Fruit fly (Drosophila melanogaster) whole organism, embryonic: ENCODE data around the gene Ccn.

ENCODE experiments used
- Asciz ChIP-seq: fragments of 200-800 bp; sonication (Bioruptor generic); optimal IDR thresholded peaks from 2 replicates; lab custom pipeline; 2017; ENCODE audit warnings: missing biosample characterization, mild to moderate bottlenecking, missing genetic modification characterization, missing genetic modification reagents
- CG10274 ChIP-seq: fragments of 200-800 bp; sonication (Bioruptor generic); optimal IDR thresholded peaks from 3 replicates; lab custom pipeline; 2017; ENCODE audit warnings: missing biosample characterization, mild to moderate bottlenecking, missing genetic modification characterization
- CG10366 ChIP-seq: fragments of 200-800 bp; sonication (Bioruptor generic); IDR thresholded peaks from 2 replicates; pipeline ENCODE4 v1.3.6; 2022; ENCODE audit warnings: missing biosample characterization, missing genetic modification characterization
- CG10959 ChIP-seq: fragments of 200-800 bp; sonication (Bioruptor generic); IDR thresholded peaks from 2 replicates; pipeline ENCODE4 v1.3.6; 2022; ENCODE audit warnings: missing biosample characterization, missing genetic modification characterization
- CG11398 ChIP-seq: fragments of 200-800 bp; sonication (Bioruptor generic); optimal IDR thresholded peaks from 2 replicates; lab custom pipeline; 2016; ENCODE audit warnings: missing biosample characterization, missing genetic modification characterization
- CG11504 ChIP-seq: fragments of 200-800 bp; sonication (Bioruptor generic); optimal IDR thresholded peaks from 3 replicates; lab custom pipeline; 2019; ENCODE audit warnings: missing biosample characterization, mild to moderate bottlenecking, missing genetic modification characterization, moderate library complexity
- CG1233 ChIP-seq: fragments of 200-800 bp; sonication (Bioruptor generic); optimal IDR thresholded peaks from 4 replicates; lab custom pipeline; 2018; ENCODE audit warnings: missing biosample characterization, mild to moderate bottlenecking, missing genetic modification characterization
- CG13296 ChIP-seq: fragments of 200-800 bp; sonication (Bioruptor generic); optimal IDR thresholded peaks from 3 replicates; lab custom pipeline; 2018; ENCODE audit warnings: missing biosample characterization, mild to moderate bottlenecking, missing genetic modification characterization
- CG14965 ChIP-seq: fragments of 200-800 bp; sonication (Bioruptor generic); optimal IDR thresholded peaks from 2 replicates; lab custom pipeline; 2016; ENCODE audit warnings: missing biosample characterization, missing genetic modification characterization, borderline replicate concordance
- CG15514 ChIP-seq: fragments of 200-800 bp; sonication (Bioruptor generic); optimal IDR thresholded peaks from 3 replicates; lab custom pipeline; 2017; ENCODE audit warnings: missing biosample characterization, missing genetic modification characterization, mild to moderate bottlenecking, moderate library complexity, missing genetic modification reagents
- CG16779 ChIP-seq: fragments of 200-800 bp; sonication (Bioruptor generic); IDR thresholded peaks from 2 replicates; pipeline ENCODE4 v1.3.6; 2022; ENCODE audit warnings: missing biosample characterization, missing genetic modification characterization
- CG3065 ChIP-seq: fragments of 200-800 bp; sonication (Bioruptor generic); optimal IDR thresholded peaks from 2 replicates; lab custom pipeline; 2016; ENCODE audit warnings: missing biosample characterization, missing genetic modification characterization
- CG3995 ChIP-seq: fragments of 200-800 bp; sonication (Bioruptor generic); optimal IDR thresholded peaks from 3 replicates; lab custom pipeline; 2016; ENCODE audit warnings: missing biosample characterization, missing genetic modification characterization
- CG7745 ChIP-seq: fragments of 200-800 bp; sonication (Bioruptor generic); optimal IDR thresholded peaks from 2 replicates; lab custom pipeline; 2018; ENCODE audit warnings: missing biosample characterization, mild to moderate bottlenecking, missing genetic modification characterization, moderate library complexity
- CG7963 ChIP-seq: fragments of 200-800 bp; sonication (Bioruptor generic); IDR thresholded peaks from 3 replicates; pipeline ENCODE4 v1.3.6; 2022; ENCODE audit warnings: missing biosample characterization, missing genetic modification characterization; ENCODE audit not compliant: partially characterized antibody
- CG8089 ChIP-seq: fragments of 200-800 bp; sonication (Bioruptor generic); optimal IDR thresholded peaks from 3 replicates; lab custom pipeline; 2016; ENCODE audit warnings: missing biosample characterization, missing genetic modification characterization
- CG9215 ChIP-seq: fragments of 200-800 bp; sonication (Bioruptor generic); IDR thresholded peaks from 2 replicates; pipeline ENCODE4 v1.3.6; 2022; ENCODE audit warnings: missing biosample characterization, missing genetic modification characterization
- CG9932 ChIP-seq: fragments of 200-800 bp; sonication (Bioruptor generic); IDR thresholded peaks from 2 replicates; pipeline ENCODE4 v1.3.6; 2022; ENCODE audit warnings: missing biosample characterization, missing genetic modification characterization
- CHES-1-like ChIP-seq: fragments of 200-800 bp; sonication (Bioruptor generic); optimal IDR thresholded peaks from 2 replicates; lab custom pipeline; 2016; ENCODE audit warnings: missing biosample characterization, missing genetic modification characterization
- Doc3 ChIP-seq: fragments of 200-800 bp; sonication (Bioruptor generic); IDR thresholded peaks from 3 replicates; pipeline ENCODE4 v1.3.6; 2022; ENCODE audit warnings: missing biosample characterization, missing genetic modification characterization; ENCODE audit not compliant: partially characterized antibody
- Med ChIP-seq: fragments of 200-800 bp; sonication (Bioruptor generic); peaks from one replicate; lab custom pipeline; 2016; ENCODE audit warnings: missing biosample characterization, missing genetic modification characterization, mild to moderate bottlenecking, inconsistent platforms, moderate library complexity
- Myb ChIP-seq: fragments of 200-800 bp; sonication (Bioruptor generic); optimal IDR thresholded peaks from 2 replicates; lab custom pipeline; 2016; ENCODE audit warnings: missing biosample characterization, missing genetic modification characterization
- Trl ChIP-seq, 3 experiments: fragments of >200 bp in 2 of 3; fragments of 200-800 bp in 1 of 3; sonication (Bioruptor generic) in 1 of 3; optimal IDR thresholded peaks; 2 replicates in 1 of 3; 3 replicates in 2 of 3; lab custom pipeline; 2016 to 2017; ENCODE audit warnings: missing biosample characterization in 1 of 3, missing genetic modification characterization in 1 of 3
- az2 ChIP-seq: fragments of 200-800 bp; sonication (Bioruptor generic); optimal IDR thresholded peaks from 3 replicates; lab custom pipeline; 2016; ENCODE audit warnings: missing biosample characterization, missing genetic modification characterization
- bab2 ChIP-seq: fragments of 200-800 bp; sonication (Bioruptor generic); optimal IDR thresholded peaks from 2 replicates; lab custom pipeline; 2016; ENCODE audit warnings: missing biosample characterization, missing genetic modification characterization
- bcd ChIP-seq: fragments of 200-800 bp; sonication (Bioruptor generic); optimal IDR thresholded peaks from 2 replicates; lab custom pipeline; 2017; ENCODE audit warnings: missing biosample characterization, mild to moderate bottlenecking, missing genetic modification characterization
- cad ChIP-seq: fragments of >200 bp; optimal IDR thresholded peaks from 2 replicates; lab custom pipeline; 2017; ENCODE audit warnings: missing biosample characterization, missing genetic modification characterization
- cg ChIP-seq: fragments of 200-800 bp; sonication (Bioruptor generic); optimal IDR thresholded peaks from 3 replicates; lab custom pipeline; 2019; ENCODE audit warnings: missing biosample characterization, mild to moderate bottlenecking, missing genetic modification characterization, moderate library complexity
- chif ChIP-seq, 2 experiments: fragments of 200-800 bp; sonication (Bioruptor generic); optimal IDR thresholded peaks; 3 replicates each; lab custom pipeline; 2016; ENCODE audit warnings: missing biosample characterization in 2 of 2, missing genetic modification characterization in 2 of 2
- cwo ChIP-seq: fragments of 200-800 bp; sonication (Bioruptor generic); optimal IDR thresholded peaks from 3 replicates; lab custom pipeline; 2017; ENCODE audit warnings: missing biosample characterization, missing genetic modification characterization, mild to moderate bottlenecking, moderate library complexity, missing genetic modification reagents
- disco-r ChIP-seq: fragments of 200-800 bp; sonication (Bioruptor generic); optimal IDR thresholded peaks from 2 replicates; lab custom pipeline; 2016; ENCODE audit warnings: missing biosample characterization, missing genetic modification characterization
- dmrt99B ChIP-seq: fragments of 200-800 bp; sonication (Bioruptor generic); optimal IDR thresholded peaks from 2 replicates; lab custom pipeline; 2018; ENCODE audit warnings: missing biosample characterization, mild to moderate bottlenecking, missing genetic modification characterization, moderate library complexity
- ems ChIP-seq: fragments of 200-800 bp; sonication (Bioruptor generic); optimal IDR thresholded peaks from 3 replicates; lab custom pipeline; 2016; ENCODE audit warnings: missing biosample characterization, missing genetic modification characterization
- grn ChIP-seq: fragments of 200-800 bp; sonication (Bioruptor generic); optimal IDR thresholded peaks from 3 replicates; lab custom pipeline; 2017; ENCODE audit warnings: missing biosample characterization, missing genetic modification characterization
- hb ChIP-seq: fragments of 200-800 bp; sonication (Bioruptor generic); IDR thresholded peaks from 3 replicates; pipeline ENCODE4 v1.3.6; 2022; ENCODE audit warnings: missing biosample characterization, missing genetic modification characterization; ENCODE audit not compliant: partially characterized antibody
- hbn ChIP-seq: fragments of 200-800 bp; sonication (Bioruptor generic); IDR thresholded peaks from 2 replicates; pipeline ENCODE4 v1.3.6; 2022; ENCODE audit warnings: missing biosample characterization, missing genetic modification characterization; ENCODE audit not compliant: partially characterized antibody
- hkb ChIP-seq, 2 experiments: fragments of 200-800 bp in 1 of 2; fragments of >200 bp in 1 of 2; sonication (Bioruptor generic) in 1 of 2; IDR thresholded peaks in 1 of 2; optimal IDR thresholded peaks in 1 of 2; 2 replicates each; pipeline versions ENCODE4 v1.3.6 to Lab custom; 2017 to 2022; ENCODE audit warnings: missing biosample characterization in 1 of 2, missing genetic modification characterization in 1 of 2
- knrl ChIP-seq: fragments of 200-800 bp; sonication (Bioruptor generic); IDR thresholded peaks from 3 replicates; pipeline ENCODE4 v1.3.6; 2022; ENCODE audit warnings: missing biosample characterization, missing genetic modification characterization; ENCODE audit not compliant: partially characterized antibody
- oc ChIP-seq: fragments of 200-800 bp; sonication (Bioruptor generic); optimal IDR thresholded peaks from 2 replicates; lab custom pipeline; 2018; ENCODE audit warnings: missing biosample characterization, mild to moderate bottlenecking, missing genetic modification characterization, moderate library complexity
- org-1 ChIP-seq: fragments of 200-800 bp; sonication (Bioruptor generic); optimal IDR thresholded peaks from 2 replicates; lab custom pipeline; 2017; ENCODE audit warnings: missing biosample characterization, missing genetic modification characterization
- pzg ChIP-seq: fragments of 200-800 bp; sonication (Bioruptor generic); optimal IDR thresholded peaks from 3 replicates; lab custom pipeline; 2018; ENCODE audit warnings: missing biosample characterization, mild to moderate bottlenecking, missing genetic modification characterization, moderate library complexity
- tio ChIP-seq: fragments of 200-800 bp; sonication (Bioruptor generic); optimal IDR thresholded peaks from 2 replicates; lab custom pipeline; 2017; ENCODE audit warnings: missing biosample characterization, missing genetic modification characterization, inconsistent platforms
- tna ChIP-seq: fragments of 200-800 bp; sonication (Bioruptor generic); IDR thresholded peaks from 2 replicates; pipeline ENCODE4 v1.3.6; 2022; ENCODE audit warnings: missing biosample characterization, missing genetic modification characterization; ENCODE audit not compliant: partially characterized antibody
- unpg ChIP-seq: fragments of 200-800 bp; sonication (Bioruptor generic); optimal IDR thresholded peaks from 3 replicates; lab custom pipeline; 2018; ENCODE audit warnings: missing biosample characterization, mild to moderate bottlenecking, missing genetic modification characterization, moderate library complexity
- vnd ChIP-seq: fragments of 200-800 bp; sonication (Bioruptor generic); IDR thresholded peaks from 3 replicates; pipeline ENCODE4 v1.3.6; 2022; ENCODE audit warnings: missing biosample characterization, missing genetic modification characterization; ENCODE audit not compliant: partially characterized antibody
- yki ChIP-seq: fragments of >200 bp; optimal IDR thresholded peaks from 3 replicates; lab custom pipeline; 2018
- z ChIP-seq: fragments of 200-800 bp; sonication (Bioruptor generic); IDR thresholded peaks from 3 replicates; pipeline ENCODE4 v1.3.6; 2022; ENCODE audit warnings: missing biosample characterization, missing genetic modification characterization

Ccn gene

DNA sequence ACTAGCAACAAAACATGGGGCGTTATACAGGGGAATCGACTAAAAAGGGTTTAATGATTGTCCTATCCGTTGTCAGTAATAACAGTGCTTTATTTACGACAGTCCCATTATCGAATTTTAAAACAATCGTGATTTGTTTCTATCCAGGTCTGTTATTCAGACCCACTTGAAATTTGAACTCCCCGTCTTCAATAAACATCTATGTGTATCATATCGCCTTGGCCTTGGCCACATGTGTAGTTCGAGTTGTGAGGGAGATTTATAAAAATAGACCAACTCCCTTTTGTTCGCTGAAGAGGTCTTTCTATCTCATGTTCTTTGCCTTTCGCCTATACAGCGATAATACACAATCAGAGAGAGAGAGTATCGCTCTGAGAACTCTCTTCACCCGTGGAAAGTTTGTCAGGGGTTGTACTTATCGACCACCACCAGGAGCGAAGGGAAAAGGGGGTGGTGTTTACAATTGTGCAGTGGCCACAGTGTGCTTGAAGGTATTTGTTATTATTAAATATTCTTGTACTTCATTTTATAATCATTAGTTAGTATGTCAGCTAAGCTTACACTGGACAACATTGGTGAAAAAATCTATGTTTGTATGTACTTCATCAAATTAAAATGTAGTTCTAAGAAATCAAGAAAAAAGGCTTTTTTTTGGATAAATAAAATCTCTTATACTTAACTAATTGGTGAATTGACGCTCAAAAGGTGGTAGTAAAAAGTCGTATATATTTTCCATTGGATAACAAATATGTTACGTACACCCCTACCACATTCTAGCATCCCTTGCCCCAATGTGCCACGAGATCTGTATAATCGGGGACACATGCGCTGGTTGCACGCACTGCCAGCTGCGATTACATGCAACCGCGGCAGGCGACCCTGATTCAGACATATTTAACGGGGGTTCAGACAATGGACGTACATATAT, 67.6 kb downstream of the Ccn start (continued):
- TF ChIP-seq CG8089 (GFP tag; lab: Kevin White, UChicago) (peak; percentile 65), CG11398 (GFP tag; lab: Kevin White, UChicago) (no peak), yki (lab: Kevin White, UChicago) (no peak), cwo (peak; percentile 4), CG10959 (GFP tag; lab: Robert Waterston, UW) (peak; percentile 70), Trl (optimal IDR thresholded peaks at IDR 0.05; lab: Kevin White, UChicago) (peak in 1 of 2 experiments; percentile 63), Trl (GFP tag; optimal IDR thresholded peaks at IDR 0.05; lab: Kevin White, UChicago) (peak; percentile 56), grn (GFP tag; lab: Kevin White, UChicago) (no peak), Doc3 (GFP tag; lab: Robert Waterston, UW) (no peak), az2 (GFP tag; lab: Kevin White, UChicago) (peak; percentile 79), CG13296 (peak; percentile 21), CG1233 (GFP tag; lab: Kevin White, UChicago) (peak; percentile 69), cad (no peak), unpg (GFP tag; lab: Kevin White, UChicago) (peak; percentile 82), CG10366 (GFP tag; lab: Robert Waterston, UW) (peak; percentile 49; the same call in 1 of the 2 replicates), CHES-1-like (peak; percentile 6), z (GFP tag; lab: Robert Waterston, UW) (no peak), hb (GFP tag; lab: Robert Waterston, UW) (no peak), tio (GFP tag; lab: Kevin White, UChicago) (peak; percentile 74), CG7745 (tag; lab: Kevin White, UChicago) (peak; percentile 30), pzg (GFP tag; lab: Kevin White, UChicago) (no peak), org-1 (GFP tag; lab: Kevin White, UChicago) (peak; percentile 74), vnd (GFP tag; lab: Robert Waterston, UW) (no peak), disco-r (peak; percentile 38), knrl (GFP tag; lab: Robert Waterston, UW) (no peak), bab2 (GFP tag; lab: Kevin White, UChicago) (peak; percentile 46), CG14965 (GFP tag; lab: Kevin White, UChicago) (no peak), tna (no peak), CG16779 (no peak), CG11504 (tag; lab: Kevin White, UChicago) (peak; percentile 87), dmrt99B (peak; percentile 87), bcd (GFP tag; lab: Kevin White, UChicago) (peak; percentile 71), chif (GFP tag; optimal IDR thresholded peaks at IDR 0.05; lab: Kevin White, UChicago) (peak; percentile 57 to 80), CG3065 (peak; percentile 51), CG10274 (GFP tag; lab: Kevin White, UChicago) (peak; percentile 25), CG3995 (GFP tag; lab: Kevin White, UChicago) (no peak), CG9932 (GFP tag; lab: Robert Waterston, UW) (no peak), hkb (optimal IDR thresholded peaks at IDR 0.05; lab: Kevin White, UChicago) (no peak), hkb (GFP tag; IDR thresholded peaks at IDR 0.05; lab: Robert Waterston, UW) (peak; percentile 80), oc (tag; lab: Kevin White, UChicago) (peak; percentile 64), cg (GFP tag; lab: Kevin White, UChicago) (no peak), Asciz (GFP tag; lab: Kevin White, UChicago) (peak; percentile 82), CG9215 (GFP tag; lab: Robert Waterston, UW) (no peak), CG7963 (GFP tag; lab: Robert Waterston, UW) (0 out of 3 replicates have a peak, but pooled peaks have one; percentile 22), ems (GFP tag; lab: Kevin White, UChicago) (peak; percentile 49), Myb (GFP tag; lab: Kevin White, UChicago) (no peak), CG15514 (GFP tag; lab: Kevin White, UChicago) (peak; percentile 7), hbn (GFP tag; lab: Robert Waterston, UW) (no peak), Med (GFP tag; lab: Kevin White, UChicago) (peak; percentile 75)
